Worm (Caenorhabditis elegans) whole organism, L3 larva: Measurements from ENCODE around the gene fkh-4.

ENCODE experiments used
- lin-15B ChIP-seq: fragments of 150-350 bp; optimal IDR thresholded peaks from 2 replicates; lab custom pipeline; 2014; ENCODE audit warnings: missing biosample characterization, missing genetic modification characterization
- nhr-12 ChIP-seq: fragments of 150-350 bp; optimal IDR thresholded peaks from 2 replicates; lab custom pipeline; 2014; ENCODE audit warnings: missing biosample characterization, missing genetic modification characterization
- nhr-43 ChIP-seq: sonication (generic microtip); optimal IDR thresholded peaks from 2 replicates; lab custom pipeline; 2016; ENCODE audit warnings: mild to moderate bottlenecking, missing genetic modification characterization, missing compliant biosample characterization; ENCODE audit not compliant: poor library complexity, severe bottlenecking
- nhr-76 ChIP-seq: fragments of 150-350 bp; sonication (generic microtip); optimal IDR thresholded peaks from 5 replicates; lab custom pipeline; 2014; ENCODE audit warnings: missing biosample characterization, missing genetic modification characterization
- pha-4 ChIP-seq: fragments of 150-350 bp; optimal IDR thresholded peaks from 2 replicates; lab custom pipeline; 2014; ENCODE audit warnings: missing biosample characterization, missing genetic modification reagents, missing genetic modification characterization
- snpc-4 ChIP-seq: fragments of 150-350 bp; optimal IDR thresholded peaks from 2 replicates; lab custom pipeline; 2014; ENCODE audit warnings: missing biosample characterization, missing genetic modification characterization
- tbx-2 ChIP-seq: sonication (generic microtip); optimal IDR thresholded peaks from 2 replicates; lab custom pipeline; 2016; ENCODE audit warnings: mild to moderate bottlenecking, missing genetic modification characterization, missing compliant biosample characterization
- zag-1 ChIP-seq: fragments of 150-350 bp; optimal IDR thresholded peaks from 2 replicates; lab custom pipeline; 2014; ENCODE audit warnings: missing biosample characterization, missing genetic modification characterization
- ztf-11 ChIP-seq: fragments of 150-350 bp; optimal IDR thresholded peaks from 2 replicates; lab custom pipeline; 2014; ENCODE audit warnings: missing biosample characterization, missing genetic modification characterization

ce11 chrX:13444267-13444666 lies 15.6 kb upstream of the fkh-4 start:
- TF ChIP-seq pha-4 (no peak), nhr-76 (tag; lab: Kevin White, UChicago) (no peak), nhr-12 (no peak), ztf-11 (tag; lab: Kevin White, UChicago) (no peak), lin-15B (tag; lab: Kevin White, UChicago) (no peak), nhr-43 (no peak), tbx-2 (tag; lab: Kevin White, UChicago) (no peak), snpc-4 (tag; lab: Kevin White, UChicago) (no peak), zag-1 (tag; lab: Kevin White, UChicago) (no peak)
